Worm (Caenorhabditis elegans) whole organism, L4 larva: Measurements from ENCODE around the gene T14B4.19.
A peak's percentile ranks its signal among the peaks of the same experiment; 100 is the strongest.

Source experiments
- D1046.2 ChIP-seq: fragments of 200-800 bp; sonication (Bioruptor generic); IDR thresholded peaks from 2 replicates; pipeline ENCODE4 v1.3.6; 2022; ENCODE audit warnings: missing genetic modification characterization, missing compliant biosample characterization
- F26F4.8 ChIP-seq: fragments of 200-800 bp; sonication (Bioruptor generic); conservative IDR thresholded peaks from 2 replicates; pipeline ENCODE4 v1.3.6; 2022; ENCODE audit warnings: missing genetic modification characterization, missing compliant biosample characterization
- F44E2.7 ChIP-seq: fragments of 200-800 bp; sonication (Bioruptor generic); IDR thresholded peaks from 2 replicates; pipeline ENCODE4 v2.1.2; 2022; ENCODE audit warnings: missing genetic modification characterization, missing compliant biosample characterization
- F49E8.2 ChIP-seq: sonication (generic microtip); optimal IDR thresholded peaks from 2 replicates; lab custom pipeline; 2016; ENCODE audit warnings: missing compliant biosample characterization, mild to moderate bottlenecking, missing genetic modification characterization, borderline replicate concordance
- R02D3.7 ChIP-seq: fragments of 150-350 bp; sonication (generic microtip); optimal IDR thresholded peaks from 3 replicates; lab custom pipeline; 2014; ENCODE audit warnings: missing biosample characterization, missing genetic modification characterization
- Y5F2A.4 ChIP-seq: fragments of 200-800 bp; sonication (Bioruptor generic); optimal IDR thresholded peaks from 2 replicates; lab custom pipeline; 2018; ENCODE audit warnings: mild to moderate bottlenecking, missing genetic modification characterization, missing compliant biosample characterization
- ama-1 ChIP-seq: fragments of 150-350 bp; optimal IDR thresholded peaks from 2 replicates; lab custom pipeline; 2014; ENCODE audit warnings: inconsistent platforms, mixed read lengths
- attf-4 ChIP-seq: sonication (generic microtip); optimal IDR thresholded peaks from 3 replicates; lab custom pipeline; 2017; ENCODE audit warnings: missing biosample characterization, missing genetic modification characterization
- ceh-20 ChIP-seq: fragments of 200-800 bp; sonication (Bioruptor generic); IDR thresholded peaks from 2 replicates; pipeline ENCODE4 v1.3.6; 2022; ENCODE audit warnings: missing genetic modification reagents, missing genetic modification characterization, missing compliant biosample characterization
- ceh-32 ChIP-seq: sonication (generic microtip); optimal IDR thresholded peaks from 2 replicates; lab custom pipeline; 2016; ENCODE audit warnings: mild to moderate bottlenecking, missing genetic modification characterization, missing compliant biosample characterization; ENCODE audit not compliant: poor library complexity
- ceh-62 ChIP-seq: sonication (generic microtip); optimal IDR thresholded peaks from 2 replicates; lab custom pipeline; 2017; ENCODE audit warnings: missing biosample characterization, missing genetic modification characterization
- ceh-82 ChIP-seq: sonication (generic microtip); optimal IDR thresholded peaks from 2 replicates; lab custom pipeline; 2017; ENCODE audit warnings: missing biosample characterization, missing genetic modification characterization
- ctbp-1 ChIP-seq: fragments of 200-800 bp; sonication (Bioruptor generic); IDR thresholded peaks from 2 replicates; pipeline ENCODE4 v1.3.6; 2022; ENCODE audit warnings: missing genetic modification reagents, missing genetic modification characterization, missing compliant biosample characterization
- daf-16 ChIP-seq, 3 experiments: sonication (generic microtip); optimal IDR thresholded peaks; 2 replicates each; lab custom pipeline; 2016 to 2017; ENCODE audit warnings: missing genetic modification characterization in 3 of 3, missing genetic modification reagents in 3 of 3, mild to moderate bottlenecking in 2 of 3, missing compliant biosample characterization in 2 of 3, missing biosample characterization in 1 of 3, moderate library complexity in 1 of 3
- daf-19 ChIP-seq: fragments of 200-800 bp; sonication (Bioruptor generic); conservative IDR thresholded peaks from 2 replicates; pipeline ENCODE4 v1.3.6; 2022; ENCODE audit warnings: missing genetic modification characterization, missing compliant biosample characterization
- daf-8 ChIP-seq: fragments of 200-800 bp; sonication (Bioruptor generic); IDR thresholded peaks from 2 replicates; pipeline ENCODE4 v1.3.6; 2022; ENCODE audit warnings: missing genetic modification characterization, missing compliant biosample characterization
- dmd-6 ChIP-seq: fragments of 200-800 bp; sonication (Bioruptor generic); IDR thresholded peaks from 2 replicates; pipeline ENCODE4 v1.3.6; 2022; ENCODE audit warnings: missing genetic modification reagents, missing genetic modification characterization, missing compliant biosample characterization
- dmd-8 ChIP-seq: fragments of 200-800 bp; sonication (Bioruptor generic); IDR thresholded peaks from 2 replicates; pipeline ENCODE4 v1.3.6; 2022; ENCODE audit warnings: missing genetic modification characterization, missing compliant biosample characterization
- dpl-1 ChIP-seq: fragments of 150-350 bp; optimal IDR thresholded peaks from 2 replicates; lab custom pipeline; 2014; ENCODE audit warnings: missing biosample characterization, missing genetic modification reagents, missing genetic modification characterization
- egl-27 ChIP-seq: sonication (generic microtip); optimal IDR thresholded peaks from 3 replicates; lab custom pipeline; 2017; ENCODE audit warnings: missing biosample characterization, missing genetic modification reagents, missing genetic modification characterization
- egl-43 ChIP-seq: fragments of 200-800 bp; sonication (Bioruptor generic); IDR thresholded peaks from 2 replicates; pipeline ENCODE4 v1.3.6; 2022; ENCODE audit warnings: missing genetic modification reagents, missing genetic modification characterization, missing compliant biosample characterization
- fkh-10 ChIP-seq: fragments of 150-350 bp; optimal IDR thresholded peaks from 2 replicates; lab custom pipeline; 2014; ENCODE audit warnings: missing biosample characterization, missing genetic modification reagents, missing genetic modification characterization
- fos-1 ChIP-seq: fragments of 150-350 bp; optimal IDR thresholded peaks from 2 replicates; lab custom pipeline; 2014; ENCODE audit warnings: missing biosample characterization, missing genetic modification characterization
- hif-1 ChIP-seq, 2 experiments: sonication (generic microtip); optimal IDR thresholded peaks; 2 replicates each; lab custom pipeline; 2016 to 2017; ENCODE audit warnings: missing compliant biosample characterization in 2 of 2, missing genetic modification characterization in 2 of 2, missing genetic modification reagents in 2 of 2, missing genotype in 2 of 2, mild to moderate bottlenecking in 1 of 2
- hlh-11 ChIP-seq: fragments of 200-800 bp; sonication (Bioruptor generic); optimal IDR thresholded peaks from 2 replicates; lab custom pipeline; 2018; ENCODE audit warnings: mild to moderate bottlenecking, missing genetic modification characterization, missing compliant biosample characterization
- hlh-30 ChIP-seq: sonication (generic microtip); optimal IDR thresholded peaks from 2 replicates; lab custom pipeline; 2017; ENCODE audit warnings: antibody characterized with exemption, mild to moderate bottlenecking, missing genetic modification characterization, missing compliant biosample characterization; ENCODE audit not compliant: insufficient read depth
- lin-15B ChIP-seq: fragments of 150-350 bp; sonication (generic microtip); optimal IDR thresholded peaks from 3 replicates; lab custom pipeline; 2014; ENCODE audit warnings: missing biosample characterization, missing genetic modification characterization
- lsy-2 ChIP-seq, 2 experiments: fragments of 150-350 bp in 1 of 2; sonication (generic microtip) in 1 of 2; optimal IDR thresholded peaks; 2 replicates each; lab custom pipeline; 2014 to 2017; ENCODE audit warnings: missing biosample characterization in 2 of 2, missing genetic modification characterization in 2 of 2
- mep-1 ChIP-seq: fragments of 150-350 bp; sonication (generic microtip); optimal IDR thresholded peaks from 3 replicates; lab custom pipeline; 2014; ENCODE audit warnings: missing biosample characterization, missing genetic modification characterization
- mxl-2 ChIP-seq: fragments of 200-800 bp; sonication (Bioruptor generic); conservative IDR thresholded peaks from 2 replicates; pipeline ENCODE4 v1.3.6; 2022; ENCODE audit warnings: missing genetic modification reagents, missing genetic modification characterization, missing compliant biosample characterization
- nhr-10 ChIP-seq: fragments of 150-350 bp; optimal IDR thresholded peaks from 2 replicates; lab custom pipeline; 2014; ENCODE audit warnings: missing biosample characterization, missing genetic modification characterization
- nhr-25 ChIP-seq: sonication (generic microtip); optimal IDR thresholded peaks from 2 replicates; lab custom pipeline; 2017; ENCODE audit warnings: missing genetic modification characterization, mild to moderate bottlenecking, missing compliant biosample characterization, antibody characterized with exemption, moderate library complexity, borderline replicate concordance; ENCODE audit not compliant: insufficient read depth
- nhr-28 ChIP-seq: fragments of 150-350 bp; optimal IDR thresholded peaks from 2 replicates; lab custom pipeline; 2014; ENCODE audit warnings: missing biosample characterization, missing genetic modification characterization
- nhr-76 ChIP-seq: fragments of 150-350 bp; optimal IDR thresholded peaks from 2 replicates; lab custom pipeline; 2014; ENCODE audit warnings: missing biosample characterization, missing genetic modification characterization
- nhr-77 ChIP-seq: fragments of 150-350 bp; optimal IDR thresholded peaks from 2 replicates; lab custom pipeline; 2014; ENCODE audit warnings: missing biosample characterization, missing genetic modification characterization
- php-3 ChIP-seq: fragments of 200-800 bp; sonication (Bioruptor generic); IDR thresholded peaks from 2 replicates; pipeline ENCODE4 v1.3.6; 2022; ENCODE audit warnings: missing genetic modification reagents, missing genetic modification characterization, missing compliant biosample characterization
- rbr-2 ChIP-seq: sonication (generic microtip); optimal IDR thresholded peaks from 2 replicates; lab custom pipeline; 2016; ENCODE audit warnings: missing genotype, missing genetic modification characterization, missing compliant biosample characterization
- saeg-2 ChIP-seq: fragments of 200-800 bp; sonication (Bioruptor generic); IDR thresholded peaks from 2 replicates; pipeline ENCODE4 v1.3.6; 2022; ENCODE audit warnings: missing genetic modification reagents, missing genetic modification characterization, missing compliant biosample characterization
- spr-3 ChIP-seq: fragments of 200-800 bp; sonication (Bioruptor generic); optimal IDR thresholded peaks from 2 replicates; lab custom pipeline; 2018; ENCODE audit warnings: mild to moderate bottlenecking, missing genetic modification characterization, missing compliant biosample characterization
- tag-97 ChIP-seq: fragments of 200-800 bp; sonication (Bioruptor generic); IDR thresholded peaks from 2 replicates; pipeline ENCODE4 v1.3.6; 2022; ENCODE audit warnings: missing genetic modification characterization, missing compliant biosample characterization
- unc-130 ChIP-seq: sonication (generic microtip); optimal IDR thresholded peaks from 2 replicates; lab custom pipeline; 2016; ENCODE audit warnings: missing genetic modification reagents, missing genetic modification characterization, missing compliant biosample characterization
- unc-39 ChIP-seq: sonication (generic microtip); optimal IDR thresholded peaks from 2 replicates; lab custom pipeline; 2017; ENCODE audit warnings: missing biosample characterization, missing genetic modification characterization
- zfp-2 ChIP-seq: sonication (generic microtip); optimal IDR thresholded peaks from 2 replicates; lab custom pipeline; 2016; ENCODE audit warnings: mild to moderate bottlenecking, missing genetic modification characterization, missing compliant biosample characterization
- zfp-3 ChIP-seq: fragments of 200-800 bp; sonication (Bioruptor generic); conservative IDR thresholded peaks from 2 replicates; pipeline ENCODE4 v1.3.6; 2022; ENCODE audit warnings: missing genetic modification reagents, missing genetic modification characterization, missing compliant biosample characterization
- ztf-7 ChIP-seq: fragments of 150-350 bp; optimal IDR thresholded peaks from 2 replicates; lab custom pipeline; 2014; ENCODE audit warnings: missing biosample characterization, missing genetic modification characterization

T14B4.19 gene

ce11 chrII:6707496-6708260 lies 5.1 kb downstream of the T14B4.19 start:
- TF ChIP-seq hlh-30 (tag; lab: Kevin White, UChicago) (no peak), lin-15B (tag; lab: Kevin White, UChicago) (no peak), fos-1 (no peak), egl-43 (GFP tag; lab: Robert Waterston, UW) (0 out of 2 replicates have a peak, but pooled peaks have one; percentile 35), daf-16 (GFP tag; optimal IDR thresholded peaks at IDR 0.05; lab: Kevin White, UChicago) (peak in 1 of 2 experiments; percentile 58), daf-16 (tag; optimal IDR thresholded peaks at IDR 0.05; lab: Kevin White, UChicago) (no peak), daf-19 (GFP tag; lab: Robert Waterston, UW) (no peak), nhr-10 (tag; lab: Kevin White, UChicago) (no peak), saeg-2 (GFP tag; lab: Robert Waterston, UW) (no peak), nhr-28 (tag; lab: Kevin White, UChicago) (no peak), ztf-7 (tag; lab: Kevin White, UChicago) (no peak), F26F4.8 (GFP tag; lab: Robert Waterston, UW) (no peak), dmd-8 (GFP tag; lab: Robert Waterston, UW) (no peak), F44E2.7 (GFP tag; lab: Robert Waterston, UW) (no peak), egl-27 (tag; lab: Kevin White, UChicago) (no peak), fkh-10 (GFP tag; lab: Kevin White, UChicago) (no peak), nhr-76 (tag; lab: Kevin White, UChicago) (no peak), nhr-25 (tag; lab: Kevin White, UChicago) (no peak), ctbp-1 (GFP tag; lab: Robert Waterston, UW) (0 out of 2 replicates have a peak, but pooled peaks have one; percentile 45), php-3 (GFP tag; lab: Robert Waterston, UW) (no peak), mxl-2 (GFP tag; lab: Robert Waterston, UW) (no peak), ceh-20 (GFP tag; lab: Robert Waterston, UW) (peak; percentile 66; the same call in 1 of the 2 replicates), attf-4 (tag; lab: Kevin White, UChicago) (no peak), nhr-77 (tag; lab: Kevin White, UChicago) (no peak), tag-97 (no peak), dmd-6 (0 out of 2 replicates have a peak, but pooled peaks have one; percentile 18), lsy-2 (tag; optimal IDR thresholded peaks at IDR 0.05; lab: Kevin White, UChicago) (peak in 1 of 2 experiments; percentile 51), zfp-3 (GFP tag; lab: Robert Waterston, UW) (no peak), mep-1 (peak; percentile 20), F49E8.2 (no peak), daf-8 (no peak), ama-1 (lab: Kevin White, UChicago) (no peak), hif-1 (tag; optimal IDR thresholded peaks at IDR 0.05; lab: Kevin White, UChicago) (peak in 1 of 2 experiments; percentile 28), R02D3.7 (tag; lab: Kevin White, UChicago) (no peak), unc-39 (tag; lab: Kevin White, UChicago) (no peak), Y5F2A.4 (GFP tag; lab: Kevin White, UChicago) (no peak), ceh-82 (tag; lab: Kevin White, UChicago) (no peak), D1046.2 (GFP tag; lab: Robert Waterston, UW) (no peak), ceh-62 (tag; lab: Kevin White, UChicago) (no peak), dpl-1 (GFP tag; lab: Kevin White, UChicago) (no peak), ceh-32 (tag; lab: Kevin White, UChicago) (no peak), rbr-2 (tag; lab: Kevin White, UChicago) (peak; percentile 7), spr-3 (GFP tag; lab: Kevin White, UChicago) (no peak), unc-130 (GFP tag; lab: Kevin White, UChicago) (no peak), zfp-2 (no peak), hlh-11 (tag; lab: Kevin White, UChicago) (peak; percentile 29)
